Fruit fly (Drosophila melanogaster): ENCODE measurements around the gene Or85b.

DNA sequence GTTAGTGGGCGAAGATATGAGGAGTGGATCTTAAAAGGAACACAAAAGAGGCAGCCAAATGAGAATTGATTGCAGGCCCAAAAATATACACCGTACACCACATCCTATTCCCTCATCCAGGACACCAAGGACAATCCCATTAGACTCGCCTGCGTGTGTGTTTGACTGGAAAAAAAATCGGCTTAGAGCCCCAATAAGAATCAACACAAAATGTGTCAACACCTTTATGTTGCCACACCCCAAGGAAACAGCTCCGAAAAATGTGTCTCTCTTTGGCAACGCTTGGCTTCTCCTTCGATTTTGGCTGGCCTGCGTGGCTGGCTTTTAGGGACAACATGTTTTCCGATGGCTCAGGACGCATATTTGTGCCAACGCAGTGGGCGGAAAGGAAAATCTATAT, 47.3 kb downstream of the Or85b start:
- TF ChIP-seq CG16779 (tag; optimal IDR thresholded peaks at IDR 0.05) (no peak), fkh (GFP tag; optimal IDR thresholded peaks at IDR 0.05) (no peak), CG4318 (GFP tag; optimal IDR thresholded peaks at IDR 0.05) (no peak), Blimp-1 (GFP tag; optimal IDR thresholded peaks at IDR 0.05) (no peak)

Measured in whole organism, prepupa.